Fruit fly (Drosophila melanogaster) whole organism, embryonic: ENCODE measurements around the gene Prp3.

Experiments used
- Adf1 ChIP-seq: fragments of 200-800 bp; sonication (Bioruptor generic); IDR thresholded peaks from 2 replicates; pipeline ENCODE4 v1.3.6; 2022; ENCODE audit warnings: missing biosample characterization, missing genetic modification characterization
- Asciz ChIP-seq: fragments of 200-800 bp; sonication (Bioruptor generic); optimal IDR thresholded peaks from 2 replicates; lab custom pipeline; 2017; ENCODE audit warnings: missing biosample characterization, mild to moderate bottlenecking, missing genetic modification characterization, missing genetic modification reagents
- Awh ChIP-seq: fragments of 200-800 bp; sonication (Bioruptor generic); IDR thresholded peaks from 2 replicates; pipeline ENCODE4, ENCODE4 v1.3.6; 2022; ENCODE audit warnings: missing biosample characterization, missing genetic modification characterization
- CG13123 ChIP-seq: fragments of 200-800 bp; sonication (Bioruptor generic); optimal IDR thresholded peaks from 2 replicates; lab custom pipeline; 2016; ENCODE audit warnings: missing biosample characterization, missing genetic modification characterization
- CG13424 ChIP-seq: fragments of 200-800 bp; sonication (Bioruptor generic); optimal IDR thresholded peaks from 2 replicates; lab custom pipeline; 2019; ENCODE audit warnings: missing biosample characterization, mild to moderate bottlenecking, missing genetic modification characterization, moderate library complexity
- CG14014 ChIP-seq: fragments of 200-800 bp; sonication (Bioruptor generic); IDR thresholded peaks from 2 replicates; pipeline ENCODE4 v1.3.6; 2022; ENCODE audit warnings: missing biosample characterization, missing genetic modification characterization
- CG14441 ChIP-seq: fragments of 200-800 bp; sonication (Bioruptor generic); IDR thresholded peaks from 2 replicates; pipeline ENCODE4 v1.3.6; 2022; ENCODE audit warnings: missing biosample characterization, missing genetic modification characterization
- CG16813 ChIP-seq: fragments of 200-800 bp; sonication (Bioruptor generic); IDR thresholded peaks from 3 replicates; pipeline ENCODE4 v1.3.6; 2022; ENCODE audit warnings: missing biosample characterization, missing genetic modification characterization; ENCODE audit not compliant: partially characterized antibody
- CG17612 ChIP-seq: fragments of 200-800 bp; sonication (Bioruptor generic); IDR thresholded peaks from 2 replicates; pipeline ENCODE4 v1.3.6; 2022; ENCODE audit warnings: missing biosample characterization, missing genetic modification characterization
- CG17912 ChIP-seq: fragments of 200-800 bp; sonication (Bioruptor generic); optimal IDR thresholded peaks from 2 replicates; lab custom pipeline; 2018; ENCODE audit warnings: missing biosample characterization, mild to moderate bottlenecking, missing genetic modification characterization
- CG1832 ChIP-seq: fragments of 200-800 bp; sonication (Bioruptor generic); optimal IDR thresholded peaks from 2 replicates; lab custom pipeline; 2017; ENCODE audit warnings: missing biosample characterization, mild to moderate bottlenecking, missing genetic modification characterization, inconsistent platforms
- CG18764 ChIP-seq: fragments of 200-800 bp; sonication (Bioruptor generic); optimal IDR thresholded peaks from 3 replicates; lab custom pipeline; 2016; ENCODE audit warnings: missing biosample characterization, missing genetic modification characterization
- CG2129 ChIP-seq: fragments of 200-800 bp; sonication (Bioruptor generic); IDR thresholded peaks from 2 replicates; pipeline ENCODE4 v1.3.6; 2022; ENCODE audit warnings: missing biosample characterization, missing genetic modification characterization; ENCODE audit not compliant: partially characterized antibody
- CG2875 ChIP-seq: fragments of 200-800 bp; sonication (Bioruptor generic); optimal IDR thresholded peaks from 2 replicates; lab custom pipeline; 2017; ENCODE audit warnings: missing biosample characterization, mild to moderate bottlenecking, missing genetic modification characterization, missing genetic modification reagents
- CG4617 ChIP-seq: fragments of 200-800 bp; sonication (Bioruptor generic); optimal IDR thresholded peaks from 3 replicates; lab custom pipeline; 2016; ENCODE audit warnings: missing biosample characterization, missing genetic modification characterization, borderline replicate concordance
- CG6683 ChIP-seq: fragments of 200-800 bp; sonication (Bioruptor generic); optimal IDR thresholded peaks from 2 replicates; lab custom pipeline; 2017; ENCODE audit warnings: missing biosample characterization, mild to moderate bottlenecking, missing genetic modification characterization, missing genetic modification reagents
- CG6689 ChIP-seq: fragments of 200-800 bp; sonication (Bioruptor generic); IDR thresholded peaks from 2 replicates; pipeline ENCODE4 v1.3.6; 2022; ENCODE audit warnings: missing biosample characterization, missing genetic modification characterization
- CG6813 ChIP-seq: fragments of 200-800 bp; sonication (Bioruptor generic); optimal IDR thresholded peaks from 2 replicates; lab custom pipeline; 2017; ENCODE audit warnings: missing biosample characterization, missing genetic modification characterization, mild to moderate bottlenecking, moderate library complexity, missing genetic modification reagents
- CG7556 ChIP-seq: fragments of 200-800 bp; sonication (Bioruptor generic); optimal IDR thresholded peaks from 2 replicates; lab custom pipeline; 2017; ENCODE audit warnings: missing biosample characterization, mild to moderate bottlenecking, missing genetic modification characterization
- Camta ChIP-seq: fragments of 200-800 bp; sonication (Bioruptor generic); optimal IDR thresholded peaks from 2 replicates; lab custom pipeline; 2016; ENCODE audit warnings: missing biosample characterization, missing genetic modification characterization
- CrebB ChIP-seq: fragments of 200-800 bp; sonication (Bioruptor generic); optimal IDR thresholded peaks from 3 replicates; lab custom pipeline; 2018; ENCODE audit warnings: missing biosample characterization, mild to moderate bottlenecking, missing genetic modification characterization
- Dp ChIP-seq: fragments of 200-800 bp; sonication (Bioruptor generic); optimal IDR thresholded peaks from 2 replicates; lab custom pipeline; 2018; ENCODE audit warnings: missing biosample characterization, mild to moderate bottlenecking, missing genetic modification characterization, moderate library complexity
- Drgx ChIP-seq: fragments of 200-800 bp; sonication (Bioruptor generic); IDR thresholded peaks from 2 replicates; pipeline ENCODE4 v1.3.6; 2022; ENCODE audit warnings: missing biosample characterization, missing genetic modification characterization
- ERR ChIP-seq: fragments of 200-800 bp; sonication (Bioruptor generic); optimal IDR thresholded peaks from 2 replicates; lab custom pipeline; 2016; ENCODE audit warnings: missing biosample characterization, missing genetic modification characterization
- Fer3 ChIP-seq: fragments of 200-800 bp; sonication (Bioruptor generic); optimal IDR thresholded peaks from 2 replicates; lab custom pipeline; 2018; ENCODE audit warnings: missing biosample characterization, mild to moderate bottlenecking, missing genetic modification characterization, moderate library complexity
- Max ChIP-seq: fragments of 200-800 bp; sonication (Bioruptor generic); optimal IDR thresholded peaks from 2 replicates; lab custom pipeline; 2016; ENCODE audit warnings: missing biosample characterization, mild to moderate bottlenecking, missing genetic modification characterization
- Meics ChIP-seq: fragments of 200-800 bp; sonication (Bioruptor generic); optimal IDR thresholded peaks from 2 replicates; lab custom pipeline; 2017; ENCODE audit warnings: missing biosample characterization, mild to moderate bottlenecking, missing genetic modification characterization
- Nf-YC ChIP-seq: fragments of 200-800 bp; optimal IDR thresholded peaks from 3 replicates; lab custom pipeline; 2019; ENCODE audit warnings: missing biosample characterization, mild to moderate bottlenecking, missing genetic modification characterization, moderate library complexity
- PHDP ChIP-seq: fragments of 200-800 bp; sonication (Bioruptor generic); optimal IDR thresholded peaks from 3 replicates; lab custom pipeline; 2018; ENCODE audit warnings: missing biosample characterization, mild to moderate bottlenecking, missing genetic modification characterization, moderate library complexity
- Stat92E ChIP-seq, 3 experiments: fragments of >200 bp in 2 of 3; fragments of 200-800 bp in 1 of 3; sonication (Bioruptor generic) in 1 of 3; optimal IDR thresholded peaks; 2 replicates each; lab custom pipeline; 2017 to 2019; ENCODE audit warnings: missing biosample characterization in 3 of 3, missing genetic modification characterization in 3 of 3, mild to moderate bottlenecking in 1 of 3, moderate library complexity in 1 of 3
- Trl ChIP-seq, 3 experiments: fragments of >200 bp in 2 of 3; fragments of 200-800 bp in 1 of 3; sonication (Bioruptor generic) in 1 of 3; optimal IDR thresholded peaks; 2 replicates in 1 of 3; 3 replicates in 2 of 3; lab custom pipeline; 2016 to 2017; ENCODE audit warnings: missing biosample characterization in 1 of 3, missing genetic modification characterization in 1 of 3
- Xrp1 ChIP-seq: fragments of 200-800 bp; sonication (Bioruptor generic); IDR thresholded peaks from 2 replicates; pipeline ENCODE4 v1.3.6; 2022; ENCODE audit warnings: missing biosample characterization, missing genetic modification characterization
- bsh ChIP-seq, 2 experiments: fragments of 200-800 bp; sonication (Bioruptor generic); optimal IDR thresholded peaks; 2 replicates each; lab custom pipeline; 2017 to 2018; ENCODE audit warnings: mild to moderate bottlenecking in 2 of 2, missing biosample characterization in 2 of 2, missing genetic modification characterization in 2 of 2, moderate library complexity in 1 of 2
- chm ChIP-seq: fragments of 200-800 bp; sonication (Bioruptor generic); IDR thresholded peaks from 2 replicates; pipeline ENCODE4 v1.3.6; 2022; ENCODE audit warnings: missing biosample characterization, missing genetic modification characterization
- crc ChIP-seq: fragments of 200-800 bp; sonication (Bioruptor generic); optimal IDR thresholded peaks from 2 replicates; lab custom pipeline; 2016; ENCODE audit warnings: missing biosample characterization, missing genetic modification characterization
- dmrt99B ChIP-seq: fragments of 200-800 bp; sonication (Bioruptor generic); optimal IDR thresholded peaks from 2 replicates; lab custom pipeline; 2018; ENCODE audit warnings: missing biosample characterization, mild to moderate bottlenecking, missing genetic modification characterization, moderate library complexity
- gfzf ChIP-seq: fragments of 200-800 bp; sonication (Bioruptor generic); optimal IDR thresholded peaks from 2 replicates; lab custom pipeline; 2016; ENCODE audit warnings: missing biosample characterization, mild to moderate bottlenecking, missing genetic modification characterization, moderate library complexity
- gt ChIP-seq: fragments of 200-800 bp; sonication (Bioruptor generic); IDR thresholded peaks from 2 replicates; pipeline ENCODE4 v1.3.6; 2022; ENCODE audit warnings: missing biosample characterization, missing genetic modification characterization
- her ChIP-seq: fragments of 200-800 bp; sonication (Bioruptor generic); optimal IDR thresholded peaks from 2 replicates; lab custom pipeline; 2016; ENCODE audit warnings: missing biosample characterization, missing genetic modification characterization
- jumu ChIP-seq: fragments of 200-800 bp; sonication (Bioruptor generic); optimal IDR thresholded peaks from 3 replicates; lab custom pipeline; 2016; ENCODE audit warnings: missing biosample characterization, missing genetic modification characterization
- kah ChIP-seq: fragments of 200-800 bp; sonication (Bioruptor generic); optimal IDR thresholded peaks from 2 replicates; lab custom pipeline; 2018; ENCODE audit warnings: missing biosample characterization, mild to moderate bottlenecking, missing genetic modification characterization
- knrl ChIP-seq: fragments of 200-800 bp; sonication (Bioruptor generic); IDR thresholded peaks from 3 replicates; pipeline ENCODE4 v1.3.6; 2022; ENCODE audit warnings: missing biosample characterization, missing genetic modification characterization; ENCODE audit not compliant: partially characterized antibody
- run ChIP-seq: fragments of 200-800 bp; sonication (Bioruptor generic); optimal IDR thresholded peaks from 3 replicates; lab custom pipeline; 2018; ENCODE audit warnings: missing biosample characterization, mild to moderate bottlenecking, missing genetic modification characterization
- sr ChIP-seq: fragments of 200-800 bp; sonication (Bioruptor generic); IDR thresholded peaks from 3 replicates; pipeline ENCODE4 v1.3.6; 2022; ENCODE audit warnings: missing biosample characterization, missing genetic modification characterization
- tx ChIP-seq: fragments of 200-800 bp; sonication (Bioruptor generic); optimal IDR thresholded peaks from 2 replicates; lab custom pipeline; 2016; ENCODE audit warnings: missing biosample characterization, missing genetic modification characterization
- usp ChIP-seq: fragments of >200 bp; optimal IDR thresholded peaks from 2 replicates; lab custom pipeline; 2017; ENCODE audit warnings: missing biosample characterization, missing genetic modification characterization
- vfl ChIP-seq: fragments of 200-800 bp; sonication (Bioruptor generic); optimal IDR thresholded peaks from 2 replicates; lab custom pipeline; 2016; ENCODE audit warnings: missing biosample characterization, missing genetic modification characterization
- vvl ChIP-seq: fragments of 200-800 bp; sonication (Bioruptor generic); IDR thresholded peaks from 2 replicates; pipeline ENCODE4 v1.3.6; 2022; ENCODE audit warnings: missing biosample characterization, missing genetic modification characterization
- zen2 ChIP-seq: fragments of 200-800 bp; sonication (Bioruptor generic); IDR thresholded peaks from 3 replicates; pipeline ENCODE4 v1.3.6; 2022; ENCODE audit warnings: missing biosample characterization, missing genetic modification characterization; ENCODE audit not compliant: partially characterized antibody

Prp3 gene

DNA sequence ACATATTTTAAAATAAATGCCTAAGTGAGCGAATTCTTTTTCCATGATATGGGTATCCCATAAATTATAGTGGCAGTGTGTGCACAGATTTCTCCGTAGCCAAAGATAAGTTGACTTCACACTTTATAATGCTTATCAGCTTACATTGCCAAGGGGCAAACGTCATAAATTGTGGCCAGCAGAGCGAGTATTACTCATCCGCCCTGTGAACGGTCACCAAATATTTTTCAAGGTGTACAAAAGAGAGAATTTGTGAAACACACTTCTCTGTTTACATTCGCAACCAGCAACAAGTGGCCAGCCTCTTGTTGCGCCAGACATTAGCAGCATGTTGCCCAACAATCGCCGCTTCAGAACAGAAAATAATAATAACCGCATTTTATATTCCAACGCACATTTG is 22.8 kb downstream of the Prp3 start (continued):
- peak; percentile 69 for TF ChIP-seq CG17912 (GFP tag; lab: Kevin White, UChicago)
- TF ChIP-seq Dp (GFP tag; lab: Kevin White, UChicago), result no peak
- TF ChIP-seq CG13123 (GFP tag; lab: Kevin White, UChicago), result no peak
- no peak for TF ChIP-seq usp (GFP tag; lab: Kevin White, UChicago)
- TF ChIP-seq dmrt99B (tag; lab: Kevin White, UChicago), result peak; percentile 40
- peak; percentile 29 for TF ChIP-seq kah (GFP tag; lab: Kevin White, UChicago)
- TF ChIP-seq CrebB (tag; lab: Kevin White, UChicago), result peak; percentile 64
- no peak for TF ChIP-seq tx (GFP tag; lab: Kevin White, UChicago)
- TF ChIP-seq run (tag; lab: Kevin White, UChicago), result peak; percentile 39
- no peak for TF ChIP-seq CG2129 (GFP tag; lab: Robert Waterston, UW)
- no peak for TF ChIP-seq crc (GFP tag; lab: Kevin White, UChicago)
- no peak for TF ChIP-seq sr
- peak; percentile 19 for TF ChIP-seq CG18764 (GFP tag; lab: Kevin White, UChicago)
- peak; percentile 56 for TF ChIP-seq CG6813
- TF ChIP-seq CG6689 (GFP tag; lab: Robert Waterston, UW), result peak; percentile 59
- peak; percentile 56 for TF ChIP-seq Asciz (GFP tag; lab: Kevin White, UChicago)
- peak; percentile 45 for TF ChIP-seq Meics (GFP tag; lab: Kevin White, UChicago)
- TF ChIP-seq CG14441 (GFP tag; lab: Robert Waterston, UW), result 0 out of 2 replicates have a peak, but pooled peaks have one; percentile 21
- no peak for TF ChIP-seq gt
- TF ChIP-seq vvl (GFP tag; lab: Robert Waterston, UW), result peak; percentile 75
- TF ChIP-seq her (GFP tag; lab: Kevin White, UChicago), result peak; percentile 19
- peak; percentile 21 for TF ChIP-seq vfl
- peak; percentile 24 for TF ChIP-seq CG13424 (tag; lab: Kevin White, UChicago)
- TF ChIP-seq CG1832 (GFP tag; lab: Kevin White, UChicago), result no peak
- TF ChIP-seq jumu (GFP tag; lab: Kevin White, UChicago), result no peak
- no peak for TF ChIP-seq CG17612 (GFP tag; lab: Robert Waterston, UW)
- peak; percentile 61; the same call in 1 of the 2 replicates for TF ChIP-seq chm
- no peak for TF ChIP-seq CG16813 (GFP tag; lab: Robert Waterston, UW)
- peak; percentile 25 to 45 for TF ChIP-seq Trl (optimal IDR thresholded peaks at IDR 0.05; lab: Kevin White, UChicago)
- peak; percentile 11 for TF ChIP-seq Trl (GFP tag; optimal IDR thresholded peaks at IDR 0.05; lab: Kevin White, UChicago)
- TF ChIP-seq knrl (GFP tag; lab: Robert Waterston, UW), result no peak
- no peak for TF ChIP-seq CG6683 (GFP tag; lab: Kevin White, UChicago)
- TF ChIP-seq Fer3 (tag; lab: Kevin White, UChicago), result peak; percentile 19
- TF ChIP-seq CG4617, result no peak
- no peak for TF ChIP-seq zen2 (GFP tag; lab: Robert Waterston, UW)
- TF ChIP-seq PHDP (tag; lab: Kevin White, UChicago), result peak; percentile 60
- TF ChIP-seq gfzf (GFP tag; lab: Kevin White, UChicago), result no peak
- TF ChIP-seq CG2875 (GFP tag; lab: Kevin White, UChicago), result peak; percentile 26
- TF ChIP-seq Adf1, result no peak; the same call in 1 of the 2 replicates
- 0 out of 2 replicates have a peak, but pooled peaks have one; percentile 24 for TF ChIP-seq Xrp1 (GFP tag; lab: Robert Waterston, UW)
- peak in 1 of 2 experiments; percentile 27 for TF ChIP-seq bsh (GFP tag; optimal IDR thresholded peaks at IDR 0.05; lab: Kevin White, UChicago)
- TF ChIP-seq Max (GFP tag; lab: Kevin White, UChicago), result no peak
- TF ChIP-seq Awh, result peak; percentile 48; the same call in 1 of the 2 replicates
- TF ChIP-seq ERR (GFP tag; lab: Kevin White, UChicago), result no peak
- TF ChIP-seq CG7556, result peak; percentile 22
- peak; percentile 8 for TF ChIP-seq Nf-YC (tag; lab: Kevin White, UChicago)
- TF ChIP-seq Stat92E (GFP tag; optimal IDR thresholded peaks at IDR 0.05; lab: Kevin White, UChicago), result no peak
- 0 out of 2 replicates have a peak, but pooled peaks have one; percentile 16 for TF ChIP-seq Drgx (GFP tag; lab: Robert Waterston, UW)
- no peak for TF ChIP-seq Camta (GFP tag; lab: Kevin White, UChicago)
- peak; percentile 66; the same call in 1 of the 2 replicates for TF ChIP-seq CG14014
